Fruit fly (Drosophila melanogaster) whole organism, prepupa: Measurements from ENCODE around the gene CG9396.

ENCODE experiments used
- Blimp-1 ChIP-seq: fragments of 200-800 bp; sonication (Bioruptor generic); optimal IDR thresholded peaks from 3 replicates; lab custom pipeline; 2017; ENCODE audit warnings: missing biosample characterization, missing genetic modification characterization, mild to moderate bottlenecking, moderate library complexity, missing genetic modification reagents
- CG10631 ChIP-seq: fragments of 200-800 bp; sonication (Bioruptor generic); optimal IDR thresholded peaks from 2 replicates; lab custom pipeline; 2016; ENCODE audit warnings: missing biosample characterization, missing genetic modification characterization
- CG10669 ChIP-seq: fragments of 200-800 bp; sonication (Bioruptor generic); optimal IDR thresholded peaks from 3 replicates; lab custom pipeline; 2018; ENCODE audit warnings: missing biosample characterization, mild to moderate bottlenecking, missing genetic modification characterization, moderate library complexity
- CG11294 ChIP-seq: fragments of 200-800 bp; sonication (Bioruptor generic); IDR thresholded peaks from 2 replicates; pipeline ENCODE4 v1.3.6; 2022; ENCODE audit warnings: missing biosample characterization, missing genetic modification characterization
- CG11762 ChIP-seq: fragments of 200-800 bp; sonication (Bioruptor generic); optimal IDR thresholded peaks from 3 replicates; lab custom pipeline; 2016; ENCODE audit warnings: missing biosample characterization, missing genetic modification characterization; ENCODE audit not compliant: insufficient read depth
- CG11902 ChIP-seq: fragments of 200-800 bp; sonication (Bioruptor generic); optimal IDR thresholded peaks from 3 replicates; lab custom pipeline; 2016; ENCODE audit warnings: missing biosample characterization, missing genetic modification characterization
- CG1621 ChIP-seq: fragments of 200-800 bp; sonication (Bioruptor generic); optimal IDR thresholded peaks from 3 replicates; lab custom pipeline; 2018; ENCODE audit warnings: missing biosample characterization, mild to moderate bottlenecking, missing genetic modification characterization
- CG16779 ChIP-seq: fragments of 200-800 bp; sonication (Bioruptor generic); optimal IDR thresholded peaks from 3 replicates; lab custom pipeline; 2017; ENCODE audit warnings: missing biosample characterization, mild to moderate bottlenecking, missing genetic modification characterization
- CG3032 ChIP-seq: fragments of 200-800 bp; optimal IDR thresholded peaks from 2 replicates; lab custom pipeline; 2019; ENCODE audit warnings: missing biosample characterization, mild to moderate bottlenecking, missing genetic modification characterization, moderate library complexity
- CG31627 ChIP-seq: fragments of 200-800 bp; sonication (Bioruptor generic); optimal IDR thresholded peaks from 3 replicates; lab custom pipeline; 2016; ENCODE audit warnings: missing biosample characterization, missing genetic modification characterization
- CG34406 ChIP-seq: fragments of 200-800 bp; sonication (Bioruptor generic); optimal IDR thresholded peaks from 3 replicates; lab custom pipeline; 2016; ENCODE audit warnings: missing biosample characterization, missing genetic modification characterization
- CG3919 ChIP-seq: fragments of 200-800 bp; sonication (Bioruptor generic); optimal IDR thresholded peaks from 3 replicates; lab custom pipeline; 2016; ENCODE audit warnings: missing biosample characterization, missing genetic modification characterization
- CG4318 ChIP-seq: fragments of 200-800 bp; sonication (Bioruptor generic); optimal IDR thresholded peaks from 3 replicates; lab custom pipeline; 2017; ENCODE audit warnings: missing biosample characterization, mild to moderate bottlenecking, missing genetic modification characterization
- CG6163 ChIP-seq: fragments of 200-800 bp; sonication (Bioruptor generic); IDR thresholded peaks from 3 replicates; pipeline ENCODE4 v1.3.6; 2022; ENCODE audit warnings: missing biosample characterization, missing genetic modification characterization
- CG6276 ChIP-seq: fragments of 200-800 bp; sonication (Bioruptor generic); optimal IDR thresholded peaks from 2 replicates; lab custom pipeline; 2017; ENCODE audit warnings: missing biosample characterization, mild to moderate bottlenecking, missing genetic modification characterization
- CG6792 ChIP-seq: fragments of 200-800 bp; sonication (Bioruptor generic); optimal IDR thresholded peaks from 3 replicates; lab custom pipeline; 2016; ENCODE audit warnings: missing biosample characterization, missing genetic modification characterization
- CG6808 ChIP-seq: fragments of 200-800 bp; sonication (Bioruptor generic); optimal IDR thresholded peaks from 3 replicates; lab custom pipeline; 2017; ENCODE audit warnings: missing biosample characterization, missing genetic modification characterization, mild to moderate bottlenecking, moderate library complexity, missing genetic modification reagents
- CG6854 ChIP-seq: fragments of 200-800 bp; sonication (Bioruptor generic); optimal IDR thresholded peaks from 2 replicates; lab custom pipeline; 2017; ENCODE audit warnings: missing biosample characterization, mild to moderate bottlenecking, missing genetic modification characterization
- CG7368 ChIP-seq: fragments of 200-800 bp; sonication (Bioruptor generic); optimal IDR thresholded peaks from 3 replicates; lab custom pipeline; 2016; ENCODE audit warnings: missing biosample characterization, missing genetic modification characterization
- CG8119 ChIP-seq: fragments of 200-800 bp; sonication (Bioruptor generic); IDR thresholded peaks from 3 replicates; pipeline ENCODE4 v1.3.6; 2022; ENCODE audit warnings: missing biosample characterization, missing genetic modification characterization
- CG8319 ChIP-seq: fragments of 200-800 bp; sonication (Bioruptor generic); optimal IDR thresholded peaks from 3 replicates; lab custom pipeline; 2016; ENCODE audit warnings: missing biosample characterization, missing genetic modification characterization
- Eip75B ChIP-seq: fragments of 200-800 bp; sonication (Bioruptor generic); optimal IDR thresholded peaks from 3 replicates; lab custom pipeline; 2016; ENCODE audit warnings: missing biosample characterization, missing genetic modification characterization
- Eip78C ChIP-seq: fragments of 200-800 bp; sonication (Bioruptor generic); peaks from one replicate; lab custom pipeline; 2016; ENCODE audit warnings: missing biosample characterization, missing genetic modification characterization
- Eip93F ChIP-seq: fragments of 200-800 bp; sonication (Bioruptor generic); optimal IDR thresholded peaks from 2 replicates; lab custom pipeline; 2016; ENCODE audit warnings: missing biosample characterization, mild to moderate bottlenecking, missing genetic modification characterization
- Gug ChIP-seq: fragments of 200-800 bp; sonication (Bioruptor generic); IDR thresholded peaks from 2 replicates; pipeline ENCODE4 v1.3.6; 2022; ENCODE audit warnings: missing biosample characterization, missing genetic modification characterization
- Hr38 ChIP-seq: sonication (Bioruptor generic); optimal IDR thresholded peaks from 2 replicates; lab custom pipeline; 2016; ENCODE audit warnings: missing biosample characterization, missing genetic modification characterization
- Hr39 ChIP-seq: fragments of 200-800 bp; sonication (Bioruptor generic); optimal IDR thresholded peaks from 2 replicates; lab custom pipeline; 2016; ENCODE audit warnings: missing biosample characterization, missing genetic modification characterization
- Hr4 ChIP-seq: fragments of 200-800 bp; sonication (Bioruptor generic); optimal IDR thresholded peaks from 3 replicates; lab custom pipeline; 2016; ENCODE audit warnings: missing biosample characterization, missing genetic modification characterization
- Lpt ChIP-seq: fragments of 200-800 bp; sonication (Bioruptor generic); optimal IDR thresholded peaks from 3 replicates; lab custom pipeline; 2016; ENCODE audit warnings: missing biosample characterization, missing genetic modification characterization
- OdsH ChIP-seq: fragments of 200-800 bp; sonication (Bioruptor generic); optimal IDR thresholded peaks from 3 replicates; lab custom pipeline; 2016; ENCODE audit warnings: missing biosample characterization, missing genetic modification characterization
- Sox102F ChIP-seq: fragments of 200-800 bp; sonication (Bioruptor generic); optimal IDR thresholded peaks from 2 replicates; lab custom pipeline; 2016; ENCODE audit warnings: missing biosample characterization, mild to moderate bottlenecking, missing genetic modification characterization
- Sox14 ChIP-seq: fragments of 200-800 bp; sonication (Bioruptor generic); optimal IDR thresholded peaks from 3 replicates; lab custom pipeline; 2016; ENCODE audit warnings: missing biosample characterization, missing genetic modification characterization
- Sox15 ChIP-seq: fragments of 200-800 bp; sonication (Bioruptor generic); optimal IDR thresholded peaks from 3 replicates; lab custom pipeline; 2016; ENCODE audit warnings: missing biosample characterization, missing genetic modification characterization
- acj6 ChIP-seq: fragments of 200-800 bp; sonication (Bioruptor generic); optimal IDR thresholded peaks from 3 replicates; lab custom pipeline; 2016; ENCODE audit warnings: missing biosample characterization, missing genetic modification characterization
- dac ChIP-seq: fragments of 200-800 bp; sonication (Bioruptor generic); optimal IDR thresholded peaks from 2 replicates; lab custom pipeline; 2017; ENCODE audit warnings: missing biosample characterization, mild to moderate bottlenecking, missing genetic modification characterization
- fd59A ChIP-seq: fragments of 200-800 bp; sonication (Bioruptor generic); optimal IDR thresholded peaks from 2 replicates; lab custom pipeline; 2017; ENCODE audit warnings: missing biosample characterization, mild to moderate bottlenecking, missing genetic modification characterization, missing genetic modification reagents
- fd85E ChIP-seq: fragments of 200-800 bp; sonication (Bioruptor generic); optimal IDR thresholded peaks from 3 replicates; lab custom pipeline; 2016; ENCODE audit warnings: missing biosample characterization, missing genetic modification characterization
- fkh ChIP-seq: fragments of 200-800 bp; sonication (Bioruptor generic); optimal IDR thresholded peaks from 3 replicates; lab custom pipeline; 2017; ENCODE audit warnings: missing biosample characterization, mild to moderate bottlenecking, missing genetic modification characterization, moderate library complexity
- lz ChIP-seq: fragments of 200-800 bp; sonication (Bioruptor generic); optimal IDR thresholded peaks from 3 replicates; lab custom pipeline; 2016; ENCODE audit warnings: missing biosample characterization, missing genetic modification characterization
- net ChIP-seq: fragments of 200-800 bp; sonication (Bioruptor generic); optimal IDR thresholded peaks from 3 replicates; lab custom pipeline; 2016; ENCODE audit warnings: missing biosample characterization, missing genetic modification characterization
- salr ChIP-seq, 2 experiments: fragments of 200-800 bp; sonication (Bioruptor generic); optimal IDR thresholded peaks; 3 replicates each; lab custom pipeline; 2016 to 2018; ENCODE audit warnings: missing biosample characterization in 2 of 2, missing genetic modification characterization in 2 of 2, mild to moderate bottlenecking in 1 of 2
- ss ChIP-seq, 2 experiments: fragments of 200-800 bp; sonication (Bioruptor generic); optimal IDR thresholded peaks; 2 replicates in 1 of 2; 3 replicates in 1 of 2; lab custom pipeline; 2017 to 2018; ENCODE audit warnings: mild to moderate bottlenecking in 2 of 2, missing biosample characterization in 2 of 2, missing genetic modification characterization in 2 of 2, moderate library complexity in 1 of 2
- svp ChIP-seq: fragments of 200-800 bp; sonication (Bioruptor generic); peaks from one replicate; lab custom pipeline; 2016; ENCODE audit warnings: missing biosample characterization, missing genetic modification characterization
- vri ChIP-seq: fragments of 200-800 bp; sonication (Bioruptor generic); optimal IDR thresholded peaks from 3 replicates; lab custom pipeline; 2016; ENCODE audit warnings: missing biosample characterization, mild to moderate bottlenecking, missing genetic modification characterization

Gene CG9396

dm6 chr3R:9593408-9594250, 22.2 kb upstream of the CG9396 start (continued):
- TF ChIP-seq CG8119 (GFP tag; lab: Robert Waterston, UW) (peak; percentile 85), CG6163 (peak; percentile 92), Eip75B (GFP tag; lab: Kevin White, UChicago) (peak; percentile 68), CG10631 (GFP tag; lab: Kevin White, UChicago) (peak; percentile 80), CG7368 (GFP tag; lab: Kevin White, UChicago) (peak; percentile 57), CG16779 (tag; lab: Kevin White, UChicago) (peak; percentile 48), fd59A (peak; percentile 65), CG10669 (GFP tag; lab: Kevin White, UChicago) (peak; percentile 79), lz (GFP tag; lab: Kevin White, UChicago) (no peak), dac (GFP tag; lab: Kevin White, UChicago) (no peak)

dm6 chr3R:9591769-9592388, 20.5 kb upstream of the CG9396 start:
- TF ChIP-seq CG31627 (GFP tag; lab: Kevin White, UChicago) = no peak
- no peak for TF ChIP-seq CG8319 (GFP tag; lab: Kevin White, UChicago)
- no peak for TF ChIP-seq CG6808 (GFP tag; lab: Kevin White, UChicago)
- no peak for TF ChIP-seq CG6276 (GFP tag; lab: Kevin White, UChicago)
- TF ChIP-seq fkh = peak; percentile 17
- TF ChIP-seq Blimp-1 (GFP tag; lab: Kevin White, UChicago) = peak; percentile 11
- no peak for TF ChIP-seq Sox102F (GFP tag; lab: Kevin White, UChicago)
- TF ChIP-seq vri (GFP tag; lab: Kevin White, UChicago) = no peak
- TF ChIP-seq CG8119 (GFP tag; lab: Robert Waterston, UW) = no peak
- TF ChIP-seq Sox14 (GFP tag; lab: Kevin White, UChicago) = no peak
- no peak for TF ChIP-seq fd85E

dm6 chr3R:9590952-9591532, 19.6 kb upstream of the CG9396 start, which contains the start of the genes bocks and CG8312:
bocks (minus strand) TSS chr3R:9591002.
CG8312 (plus strand) TSS chr3R:9591309.
- TF ChIP-seq CG11902 (GFP tag; lab: Kevin White, UChicago) = no peak
- TF ChIP-seq CG6854 = peak; percentile 50
- no peak for TF ChIP-seq CG3032
- TF ChIP-seq Blimp-1 (GFP tag; lab: Kevin White, UChicago) = no peak
- no peak for TF ChIP-seq Sox15 (GFP tag; lab: Kevin White, UChicago)
- no peak for TF ChIP-seq Eip93F (GFP tag; lab: Kevin White, UChicago)
- TF ChIP-seq CG6792 (GFP tag; lab: Kevin White, UChicago) = peak; percentile 16
- TF ChIP-seq CG34406 (GFP tag; lab: Kevin White, UChicago) = no peak
- TF ChIP-seq Eip78C = no peak
- TF ChIP-seq Hr38 (GFP tag; lab: Kevin White, UChicago) = no peak
- TF ChIP-seq salr (GFP tag; optimal IDR thresholded peaks at IDR 0.05; lab: Kevin White, UChicago) = no peak
- peak; percentile 27 for TF ChIP-seq CG3919 (GFP tag; lab: Kevin White, UChicago)
- peak in 1 of 2 experiments; percentile 14 for TF ChIP-seq ss (GFP tag; optimal IDR thresholded peaks at IDR 0.05; lab: Kevin White, UChicago)
- TF ChIP-seq Sox14 (GFP tag; lab: Kevin White, UChicago) = peak; percentile 53
- peak; percentile 52 for TF ChIP-seq CG31627 (GFP tag; lab: Kevin White, UChicago)
- TF ChIP-seq Gug (GFP tag; lab: Robert Waterston, UW) = no peak
- TF ChIP-seq net = peak; percentile 10
- TF ChIP-seq CG1621 = no peak
- TF ChIP-seq CG4318 = no peak
- TF ChIP-seq Hr4 (GFP tag; lab: Kevin White, UChicago) = no peak
- TF ChIP-seq CG6276 (GFP tag; lab: Kevin White, UChicago) = no peak
- TF ChIP-seq Hr39 = peak; percentile 17
- TF ChIP-seq CG6163 = no peak
- TF ChIP-seq lz (GFP tag; lab: Kevin White, UChicago) = peak; percentile 30
- TF ChIP-seq Sox102F (GFP tag; lab: Kevin White, UChicago) = no peak
- TF ChIP-seq CG11762 = no peak
- no peak for TF ChIP-seq OdsH (GFP tag; lab: Kevin White, UChicago)
- no peak for TF ChIP-seq acj6 (GFP tag; lab: Kevin White, UChicago)
- no peak for TF ChIP-seq svp (GFP tag; lab: Kevin White, UChicago)
- no peak for TF ChIP-seq CG11294 (GFP tag; lab: Robert Waterston, UW)
- TF ChIP-seq Lpt (GFP tag; lab: Kevin White, UChicago) = no peak
